Worm (Caenorhabditis elegans) whole organism, young adult: Measurements from ENCODE around the gene nspf-3.

ENCODE experiments used
- B0035.1 ChIP-seq: sonication (generic microtip); optimal IDR thresholded peaks from 2 replicates; lab custom pipeline; 2016; ENCODE audit warnings: missing genetic modification characterization, mild to moderate bottlenecking, missing compliant biosample characterization, missing genotype, missing genetic modification reagents
- C17E4.6 ChIP-seq: fragments of 200-800 bp; sonication (Bioruptor generic); IDR thresholded peaks from 2 replicates; pipeline ENCODE4 v1.3.6; 2022; ENCODE audit warnings: missing genetic modification reagents, missing genetic modification characterization, missing compliant biosample characterization
- D2030.7 ChIP-seq: fragments of 200-800 bp; sonication (Bioruptor generic); IDR thresholded peaks from 2 replicates; pipeline ENCODE4 v1.3.6; 2022; ENCODE audit warnings: missing genetic modification reagents, missing genetic modification characterization, missing compliant biosample characterization
- F10E7.11 ChIP-seq: sonication (generic microtip); optimal IDR thresholded peaks from 2 replicates; lab custom pipeline; 2017; ENCODE audit warnings: mild to moderate bottlenecking, missing genetic modification characterization, moderate library complexity, missing compliant biosample characterization
- F23B12.7 ChIP-seq: sonication (generic microtip); optimal IDR thresholded peaks from 2 replicates; lab custom pipeline; 2017; ENCODE audit warnings: missing genetic modification characterization, mild to moderate bottlenecking, missing compliant biosample characterization, antibody characterized with exemption, moderate library complexity; ENCODE audit not compliant: insufficient read depth
- F39B2.1 ChIP-seq: fragments of 200-800 bp; sonication (Bioruptor generic); IDR thresholded peaks from 2 replicates; pipeline ENCODE4 v1.3.6; 2022; ENCODE audit warnings: missing genetic modification reagents, missing genetic modification characterization, missing compliant biosample characterization
- F52B5.7 ChIP-seq: sonication (generic microtip); optimal IDR thresholded peaks from 2 replicates; lab custom pipeline; 2016; ENCODE audit warnings: mild to moderate bottlenecking, missing genetic modification characterization, missing compliant biosample characterization
- F55B11.4 ChIP-seq: sonication (generic microtip); optimal IDR thresholded peaks from 2 replicates; lab custom pipeline; 2016; ENCODE audit warnings: missing compliant biosample characterization, missing genetic modification characterization, borderline replicate concordance; ENCODE audit not compliant: insufficient read depth
- K11D2.4 ChIP-seq: fragments of 200-800 bp; sonication (Bioruptor generic); IDR thresholded peaks from 2 replicates; pipeline ENCODE4 v1.3.6; 2022; ENCODE audit warnings: missing genetic modification reagents, missing genetic modification characterization, missing compliant biosample characterization
- Y53F4B.3 ChIP-seq: fragments of 200-800 bp; sonication (Bioruptor generic); IDR thresholded peaks from 2 replicates; pipeline ENCODE4 v1.3.6; 2022; ENCODE audit warnings: missing genetic modification reagents, missing genetic modification characterization, missing compliant biosample characterization
- Y67H2A.10 ChIP-seq: fragments of 200-800 bp; sonication (Bioruptor generic); conservative IDR thresholded peaks from 2 replicates; pipeline ENCODE4 v1.3.6; 2022; ENCODE audit warnings: missing genetic modification reagents, missing genetic modification characterization, missing compliant biosample characterization
- cebp-2 ChIP-seq: fragments of 200-800 bp; sonication (Bioruptor generic); IDR thresholded peaks from 2 replicates; pipeline ENCODE4 v1.3.6; 2022; ENCODE audit warnings: missing genetic modification characterization, missing compliant biosample characterization
- ceh-40 ChIP-seq: fragments of 200-800 bp; sonication (Bioruptor generic); IDR thresholded peaks from 2 replicates; pipeline ENCODE4 v1.3.6; 2022; ENCODE audit warnings: missing genetic modification characterization, missing compliant biosample characterization
- die-1 ChIP-seq: sonication (generic microtip); optimal IDR thresholded peaks from 2 replicates; lab custom pipeline; 2016; ENCODE audit warnings: missing genotype, mild to moderate bottlenecking, missing genetic modification characterization, missing compliant biosample characterization
- dox-1 ChIP-seq: fragments of 200-800 bp; sonication (Bioruptor generic); IDR thresholded peaks from 2 replicates; pipeline ENCODE4 v1.3.6; 2022; ENCODE audit warnings: missing genetic modification reagents, missing genetic modification characterization, missing compliant biosample characterization
- dpff-1 ChIP-seq: sonication (generic microtip); optimal IDR thresholded peaks from 2 replicates; lab custom pipeline; 2017; ENCODE audit warnings: mild to moderate bottlenecking, missing genetic modification characterization, missing compliant biosample characterization
- egl-18 ChIP-seq: fragments of 200-800 bp; sonication (Bioruptor generic); IDR thresholded peaks from 2 replicates; pipeline ENCODE4 v1.3.6; 2022; ENCODE audit warnings: missing genetic modification reagents, missing genetic modification characterization, missing compliant biosample characterization
- egrh-3 ChIP-seq: fragments of 200-800 bp; sonication (Bioruptor generic); IDR thresholded peaks from 2 replicates; pipeline ENCODE4 v1.3.6; 2022; ENCODE audit warnings: missing genetic modification reagents, missing genetic modification characterization, missing compliant biosample characterization
- him-1 ChIP-seq: sonication (generic microtip); optimal IDR thresholded peaks from 2 replicates; lab custom pipeline; 2016; ENCODE audit warnings: missing genotype, missing genetic modification reagents, missing genetic modification characterization, missing compliant biosample characterization
- hmg-1.2 ChIP-seq: fragments of 200-800 bp; sonication (Bioruptor generic); IDR thresholded peaks from 2 replicates; pipeline ENCODE4 v1.3.6; 2022; ENCODE audit warnings: missing genetic modification reagents, missing genetic modification characterization, missing compliant biosample characterization
- hmg-20 ChIP-seq: fragments of 200-800 bp; sonication (Bioruptor generic); IDR thresholded peaks from 2 replicates; pipeline ENCODE4 v1.3.6; 2022; ENCODE audit warnings: missing genetic modification reagents, missing genetic modification characterization, missing compliant biosample characterization
- hsf-1 ChIP-seq: fragments of 200-800 bp; sonication (Bioruptor generic); IDR thresholded peaks from 2 replicates; pipeline ENCODE4 v1.3.6; 2022; ENCODE audit warnings: missing genetic modification reagents, missing genetic modification characterization, missing compliant biosample characterization
- let-526 ChIP-seq: fragments of 200-800 bp; sonication (Bioruptor generic); IDR thresholded peaks from 2 replicates; pipeline ENCODE4 v1.3.6; 2022; ENCODE audit warnings: missing genetic modification reagents, missing genetic modification characterization, missing compliant biosample characterization
- let-607 ChIP-seq, 2 experiments: fragments of 200-800 bp in 1 of 2; sonication (Bioruptor generic) in 1 of 2; sonication (generic microtip) in 1 of 2; optimal IDR thresholded peaks; 2 replicates each; lab custom pipeline; 2016 to 2018; ENCODE audit warnings: mild to moderate bottlenecking in 2 of 2, missing compliant biosample characterization in 2 of 2, missing genetic modification characterization in 2 of 2, moderate library complexity in 2 of 2, missing genotype in 1 of 2
- lin-26 ChIP-seq: fragments of 200-800 bp; sonication (Bioruptor generic); IDR thresholded peaks from 2 replicates; pipeline ENCODE4 v1.3.6; 2022; ENCODE audit warnings: missing genetic modification reagents, missing genetic modification characterization, missing compliant biosample characterization
- lin-54 ChIP-seq: fragments of 200-800 bp; sonication (Bioruptor generic); optimal IDR thresholded peaks from 2 replicates; lab custom pipeline; 2018; ENCODE audit warnings: mild to moderate bottlenecking, missing genetic modification characterization, missing compliant biosample characterization
- lsl-1 ChIP-seq: fragments of 200-800 bp; sonication (Bioruptor generic); optimal IDR thresholded peaks from 2 replicates; lab custom pipeline; 2018; ENCODE audit warnings: mild to moderate bottlenecking, missing genetic modification characterization, moderate library complexity, missing compliant biosample characterization
- madf-3 ChIP-seq: fragments of 200-800 bp; sonication (Bioruptor generic); IDR thresholded peaks from 2 replicates; pipeline ENCODE4 v1.3.6; 2022; ENCODE audit warnings: missing genetic modification reagents, missing genetic modification characterization, missing compliant biosample characterization
- madf-6 ChIP-seq: fragments of 200-800 bp; sonication (Bioruptor generic); IDR thresholded peaks from 2 replicates; pipeline ENCODE4 v1.3.6; 2022; ENCODE audit warnings: missing genetic modification reagents, missing genetic modification characterization, missing compliant biosample characterization
- mcd-1 ChIP-seq: fragments of 200-800 bp; sonication (Bioruptor generic); IDR thresholded peaks from 2 replicates; pipeline ENCODE4 v1.3.6; 2022; ENCODE audit warnings: missing genetic modification reagents, missing genetic modification characterization, missing compliant biosample characterization
- nfyb-1 ChIP-seq: fragments of 200-800 bp; sonication (Bioruptor generic); IDR thresholded peaks from 2 replicates; pipeline ENCODE4 v1.3.6; 2022; ENCODE audit warnings: missing genetic modification reagents, missing genetic modification characterization, missing compliant biosample characterization
- nhr-90 ChIP-seq: sonication (generic microtip); optimal IDR thresholded peaks from 2 replicates; lab custom pipeline; 2016; ENCODE audit warnings: missing genotype, mild to moderate bottlenecking, missing genetic modification characterization, missing compliant biosample characterization
- pbrm-1 ChIP-seq: fragments of 200-800 bp; sonication (Bioruptor generic); IDR thresholded peaks from 2 replicates; pipeline ENCODE4 v1.3.6; 2022; ENCODE audit warnings: missing genetic modification reagents, missing genetic modification characterization, missing compliant biosample characterization
- pha-4 ChIP-seq: fragments of 150-350 bp; sonication (generic microtip); optimal IDR thresholded peaks from 2 replicates; lab custom pipeline; 2014; ENCODE audit warnings: missing biosample characterization, missing genetic modification reagents, missing genetic modification characterization
- rec-8 ChIP-seq, 2 experiments: sonication (generic microtip); optimal IDR thresholded peaks; 2 replicates each; lab custom pipeline; 2016; ENCODE audit warnings: mild to moderate bottlenecking in 2 of 2, missing genetic modification characterization in 2 of 2, missing genetic modification reagents in 2 of 2, missing genotype in 2 of 2, missing biosample characterization in 1 of 2, missing compliant biosample characterization in 1 of 2, moderate library complexity in 1 of 2
- rpc-1 ChIP-seq, 2 experiments: fragments of 150-350 bp in 1 of 2; sonication (generic microtip) in 1 of 2; optimal IDR thresholded peaks; 2 replicates each; lab custom pipeline; 2014 to 2018; ENCODE audit warnings: missing biosample characterization in 1 of 2, missing genetic modification characterization in 1 of 2, missing genetic modification reagents in 1 of 2, missing genotype in 1 of 2
- snpc-4 ChIP-seq, 5 experiments: fragments of 150-350 bp in 1 of 5; sonication (generic microtip) in 4 of 5; optimal IDR thresholded peaks; 2 replicates each; lab custom pipeline; 2014 to 2018; ENCODE audit warnings: missing genetic modification characterization in 5 of 5, missing biosample characterization in 3 of 5, antibody characterized with exemption in 2 of 5, mild to moderate bottlenecking in 2 of 5, missing compliant biosample characterization in 2 of 5, missing genotype in 2 of 5, moderate library complexity in 2 of 5, missing genetic modification reagents in 1 of 5
- tbp1 ChIP-seq: fragments of 200-800 bp; sonication (Bioruptor generic); optimal IDR thresholded peaks from 2 replicates; lab custom pipeline; 2018; ENCODE audit warnings: mild to moderate bottlenecking, missing genetic modification characterization, missing compliant biosample characterization
- tlf-1 ChIP-seq: fragments of 200-800 bp; sonication (Bioruptor generic); optimal IDR thresholded peaks from 2 replicates; lab custom pipeline; 2018; ENCODE audit warnings: mild to moderate bottlenecking, missing genetic modification characterization, missing compliant biosample characterization
- zfh-2 ChIP-seq: fragments of 200-800 bp; sonication (Bioruptor generic); conservative IDR thresholded peaks from 2 replicates; pipeline ENCODE4 v1.3.6; 2022; ENCODE audit warnings: missing genetic modification reagents, missing genetic modification characterization, missing compliant biosample characterization
- ztf-18 ChIP-seq: sonication (generic microtip); optimal IDR thresholded peaks from 2 replicates; lab custom pipeline; 2016; ENCODE audit warnings: missing genotype, mild to moderate bottlenecking, missing genetic modification characterization, missing compliant biosample characterization
- ztf-22 ChIP-seq: fragments of 200-800 bp; sonication (Bioruptor generic); optimal IDR thresholded peaks from 2 replicates; lab custom pipeline; 2018; ENCODE audit warnings: mild to moderate bottlenecking, missing genetic modification characterization, moderate library complexity, missing compliant biosample characterization
- ztf-25 ChIP-seq: fragments of 200-800 bp; sonication (Bioruptor generic); IDR thresholded peaks from 2 replicates; pipeline ENCODE4 v1.3.6; 2022; ENCODE audit warnings: missing genetic modification reagents, missing genetic modification characterization, missing compliant biosample characterization
- ztf-3 ChIP-seq: fragments of 200-800 bp; sonication (Bioruptor generic); optimal IDR thresholded peaks from 2 replicates; lab custom pipeline; 2018; ENCODE audit warnings: mild to moderate bottlenecking, missing genetic modification characterization, missing compliant biosample characterization

The nspf-3 gene

DNA sequence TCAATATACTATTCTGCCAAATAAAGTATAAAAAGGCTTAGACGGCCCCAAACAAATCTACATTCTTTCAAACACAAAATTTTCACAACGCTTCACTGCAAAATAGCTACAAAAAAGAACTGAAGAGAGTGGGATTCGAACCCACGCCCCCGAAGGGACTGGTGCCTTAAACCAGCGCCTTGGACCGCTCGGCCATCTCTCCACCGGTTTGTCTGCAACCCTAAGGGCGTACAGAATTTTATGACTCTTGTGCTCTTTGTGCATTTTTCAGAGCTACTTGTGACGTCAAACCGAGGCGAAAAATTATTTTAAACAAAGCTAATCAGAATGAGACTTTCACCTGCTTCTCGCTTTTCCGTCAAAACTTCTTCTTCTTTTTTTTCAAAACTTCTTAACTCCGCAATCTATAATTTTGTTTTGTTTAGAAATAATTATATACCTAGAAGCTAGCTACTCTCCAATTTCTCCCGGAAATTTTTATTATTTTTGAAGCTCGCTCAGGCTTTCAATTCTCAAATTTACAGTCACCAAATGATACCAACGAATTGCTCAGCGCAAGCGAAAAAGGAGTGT is 46.3 kb upstream of the nspf-3 start, which contains the start of gene T05A8.8 (continued):
- TF ChIP-seq lsl-1: no peak
- no peak for TF ChIP-seq F10E7.11
- no peak for TF ChIP-seq F23B12.7 (tag; lab: Kevin White, UChicago)
- TF ChIP-seq ztf-3 (GFP tag; lab: Kevin White, UChicago): no peak
- TF ChIP-seq F55B11.4 (tag; lab: Kevin White, UChicago): no peak
- no peak for TF ChIP-seq nhr-90 (tag; lab: Kevin White, UChicago)
- TF ChIP-seq egl-18 (GFP tag; lab: Robert Waterston, UW): no peak
- no peak for TF ChIP-seq pha-4
- TF ChIP-seq Y67H2A.10 (GFP tag; lab: Robert Waterston, UW): no peak
- peak; percentile 50; the same call in 1 of the 2 replicates for TF ChIP-seq lin-26
- TF ChIP-seq madf-3 (GFP tag; lab: Robert Waterston, UW): no peak
- no peak for TF ChIP-seq tlf-1 (GFP tag; lab: Kevin White, UChicago)
- TF ChIP-seq dpff-1 (tag; lab: Kevin White, UChicago): no peak
- no peak for TF ChIP-seq C17E4.6 (GFP tag; lab: Robert Waterston, UW)
- TF ChIP-seq hmg-20: no peak
- TF ChIP-seq F39B2.1 (GFP tag; lab: Robert Waterston, UW): no peak
- no peak for TF ChIP-seq rec-8 (tag; optimal IDR thresholded peaks at IDR 0.05; lab: Kevin White, UChicago)
- TF ChIP-seq hsf-1 (GFP tag; lab: Robert Waterston, UW): 0 out of 2 replicates have a peak, but pooled peaks have one; percentile 15
- no peak for TF ChIP-seq let-526 (GFP tag; lab: Robert Waterston, UW)
- no peak for TF ChIP-seq Y53F4B.3
- TF ChIP-seq F52B5.7 (tag; lab: Kevin White, UChicago): no peak

DNA sequence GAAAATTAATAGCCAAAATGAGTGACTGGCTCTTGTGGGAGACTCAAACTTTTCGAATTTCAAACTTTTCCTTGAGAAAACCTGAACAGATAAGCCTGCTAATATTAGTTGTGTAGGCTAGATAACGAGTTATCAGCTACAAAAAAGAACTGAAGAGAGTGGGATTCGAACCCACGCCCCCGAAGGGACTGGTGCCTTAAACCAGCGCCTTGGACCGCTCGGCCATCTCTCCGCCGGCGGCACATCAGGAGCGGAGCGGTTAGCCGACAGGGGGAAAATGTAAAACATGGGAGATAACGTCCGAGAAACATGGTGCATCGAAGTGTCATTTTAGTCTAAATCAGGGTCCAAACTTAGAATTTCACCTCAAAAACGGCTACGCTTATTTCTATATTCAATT is 45.7 kb upstream of the nspf-3 start:
- TF ChIP-seq snpc-4 (GFP tag; optimal IDR thresholded peaks at IDR 0.05; lab: Kevin White, UChicago): no peak
- peak in 2 of 4 experiments; percentile 2 to 20 for TF ChIP-seq snpc-4 (tag; optimal IDR thresholded peaks at IDR 0.05; lab: Kevin White, UChicago)
- TF ChIP-seq ztf-25 (GFP tag; lab: Robert Waterston, UW): peak; percentile 62; the same call in 1 of the 2 replicates
- no peak for TF ChIP-seq ztf-22 (GFP tag; lab: Kevin White, UChicago)
- peak; percentile 72 for TF ChIP-seq egrh-3 (GFP tag; lab: Robert Waterston, UW)
- peak; percentile 59 for TF ChIP-seq him-1 (tag; lab: Kevin White, UChicago)
- TF ChIP-seq zfh-2 (GFP tag; lab: Robert Waterston, UW): peak; percentile 43
- TF ChIP-seq hmg-20: peak; percentile 46; the same call in 1 of the 2 replicates
- peak; percentile 68 for TF ChIP-seq D2030.7 (GFP tag; lab: Robert Waterston, UW)
- TF ChIP-seq ceh-40 (GFP tag; lab: Robert Waterston, UW): 0 out of 2 replicates have a peak, but pooled peaks have one; percentile 42
- peak; percentile 50 for TF ChIP-seq rpc-1 (optimal IDR thresholded peaks at IDR 0.05; lab: Kevin White, UChicago)
- peak; percentile 75 for TF ChIP-seq rpc-1 (tag; optimal IDR thresholded peaks at IDR 0.05; lab: Kevin White, UChicago)
- peak; percentile 86 for TF ChIP-seq tbp1 (GFP tag; lab: Kevin White, UChicago)
- peak; percentile 76 for TF ChIP-seq lin-26
- peak; percentile 55 for TF ChIP-seq hmg-1.2 (GFP tag; lab: Robert Waterston, UW)
- TF ChIP-seq B0035.1: no peak
- peak; percentile 13 for TF ChIP-seq lin-54
- TF ChIP-seq die-1 (tag; lab: Kevin White, UChicago): peak; percentile 48
- TF ChIP-seq lsl-1: peak; percentile 5
- TF ChIP-seq cebp-2 (GFP tag; lab: Robert Waterston, UW): peak; percentile 61; the same call in 1 of the 2 replicates
- no peak; the same call in 1 of the 2 replicates for TF ChIP-seq dox-1 (GFP tag; lab: Robert Waterston, UW)
- peak; percentile 68; the same call in 1 of the 2 replicates for TF ChIP-seq nfyb-1
- TF ChIP-seq mcd-1 (GFP tag; lab: Robert Waterston, UW): peak; percentile 52; the same call in 1 of the 2 replicates
- peak; percentile 53; the same call in 1 of the 2 replicates for TF ChIP-seq madf-6 (GFP tag; lab: Robert Waterston, UW)
- no peak for TF ChIP-seq pha-4
- TF ChIP-seq pbrm-1 (GFP tag; lab: Robert Waterston, UW): peak; percentile 35; the same call in 1 of the 2 replicates
- peak; percentile 14 for TF ChIP-seq ztf-18 (tag; lab: Kevin White, UChicago)
- no peak for TF ChIP-seq K11D2.4 (GFP tag; lab: Robert Waterston, UW)
- TF ChIP-seq let-607 (tag; optimal IDR thresholded peaks at IDR 0.05; lab: Kevin White, UChicago): no peak
